Worm (Caenorhabditis elegans) whole organism, early embryonic: ENCODE data around the gene ckb-3.
A peak's percentile ranks its signal among the peaks of the same experiment; 100 is the strongest.
"Not testable (repeated sequence)": the region's sequence is repeated elsewhere in the genome, so short reads cannot be mapped to it uniquely, and the experiment has no call there.

Experiments
- B0310.2 ChIP-seq: sonication (generic microtip); optimal IDR thresholded peaks from 2 replicates; lab custom pipeline; 2016; ENCODE audit warnings: mild to moderate bottlenecking, missing genetic modification characterization, missing compliant biosample characterization
- aly-1 ChIP-seq: sonication (generic microtip); optimal IDR thresholded peaks from 2 replicates; lab custom pipeline; 2016; ENCODE audit warnings: missing genetic modification characterization, missing compliant biosample characterization
- ama-1 ChIP-seq: fragments of 150-350 bp; optimal IDR thresholded peaks from 2 replicates; lab custom pipeline; 2014
- ceh-13 ChIP-seq: fragments of 200-800 bp; sonication (Bioruptor generic); optimal IDR thresholded peaks from 2 replicates; lab custom pipeline; 2018; ENCODE audit warnings: mild to moderate bottlenecking, missing genetic modification characterization, missing compliant biosample characterization
- ceh-36 ChIP-seq: sonication (generic microtip); optimal IDR thresholded peaks from 2 replicates; lab custom pipeline; 2016; ENCODE audit warnings: missing genetic modification characterization, inconsistent platforms, missing compliant biosample characterization
- ets-7 ChIP-seq: sonication (generic microtip); optimal IDR thresholded peaks from 2 replicates; lab custom pipeline; 2016; ENCODE audit warnings: missing genotype, missing genetic modification characterization, missing compliant biosample characterization
- flt-1 ChIP-seq: fragments of 200-800 bp; sonication (Bioruptor generic); IDR thresholded peaks from 2 replicates; pipeline ENCODE4 v1.3.6; 2022; ENCODE audit warnings: missing genetic modification characterization, missing compliant biosample characterization
- hmbx-1 ChIP-seq: sonication (generic microtip); optimal IDR thresholded peaks from 2 replicates; lab custom pipeline; 2016; ENCODE audit warnings: mild to moderate bottlenecking, missing genetic modification characterization, missing compliant biosample characterization
- hnd-1 ChIP-seq: sonication (generic microtip); optimal IDR thresholded peaks from 2 replicates; lab custom pipeline; 2016; ENCODE audit warnings: missing genetic modification characterization, missing compliant biosample characterization
- sea-1 ChIP-seq: fragments of 200-800 bp; sonication (Bioruptor generic); conservative IDR thresholded peaks from 2 replicates; pipeline ENCODE4 v1.3.6; 2022; ENCODE audit warnings: missing genetic modification characterization, missing compliant biosample characterization
- tbx-37 ChIP-seq: fragments of 200-800 bp; sonication (Bioruptor generic); conservative IDR thresholded peaks from 2 replicates; pipeline ENCODE4 v1.3.6; 2022; ENCODE audit warnings: missing genetic modification reagents, missing genetic modification characterization, missing compliant biosample characterization
- tra-4 ChIP-seq: sonication (generic microtip); optimal IDR thresholded peaks from 2 replicates; lab custom pipeline; 2017; ENCODE audit warnings: missing genetic modification characterization, missing compliant biosample characterization

DNA sequence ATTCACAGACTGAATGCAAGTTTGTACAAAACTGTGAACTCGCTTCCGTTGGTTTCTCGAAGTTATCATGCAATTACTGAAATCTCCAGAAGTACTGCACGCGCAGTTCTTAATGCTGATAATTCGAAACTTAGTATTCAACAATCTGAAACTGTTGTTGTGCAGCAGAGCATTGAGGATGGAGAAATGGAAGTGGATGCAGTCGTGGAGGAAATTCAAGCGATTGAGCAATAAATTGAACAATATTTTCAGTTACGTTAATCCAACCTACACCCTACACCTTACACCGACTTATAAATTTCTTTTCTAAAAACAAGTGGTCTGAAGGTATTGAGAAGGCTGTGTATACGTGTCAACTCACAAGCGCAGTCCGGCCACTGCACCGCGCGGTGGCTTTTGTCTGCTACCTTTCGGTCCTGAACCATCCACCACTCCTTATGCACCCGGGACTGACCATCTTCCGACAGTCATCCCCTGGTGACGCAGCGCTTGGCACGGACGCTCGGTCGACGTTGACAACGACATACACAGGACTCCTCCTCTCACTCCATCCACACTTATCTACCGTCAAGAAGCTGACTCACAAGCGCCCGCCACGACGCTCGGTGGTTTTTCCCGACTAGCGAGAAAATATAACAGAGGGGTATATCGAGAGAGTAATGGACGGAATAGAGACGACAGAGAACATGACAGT lies 8.1 kb downstream of the ckb-3 start:
- not testable (repeated sequence) for TF ChIP-seq ceh-13 (GFP tag; lab: Kevin White, UChicago); ama-1 (lab: Kevin White, UChicago); tra-4 (tag; lab: Kevin White, UChicago); ets-7 (tag; lab: Kevin White, UChicago)
- peak; percentile 55 for TF ChIP-seq aly-1 (tag; lab: Kevin White, UChicago)
- peak; percentile 36 for TF ChIP-seq hnd-1 (tag; lab: Kevin White, UChicago)
- TF ChIP-seq flt-1: peak; percentile 41
- peak; percentile 34 for TF ChIP-seq hmbx-1 (tag; lab: Kevin White, UChicago)
- TF ChIP-seq sea-1: peak; percentile 70; the same call in 1 of the 2 replicates
- peak; percentile 71 for TF ChIP-seq B0310.2
- peak; percentile 67 for TF ChIP-seq tbx-37 (GFP tag; lab: Robert Waterston, UW)
- peak; percentile 66 for TF ChIP-seq ceh-36 (tag; lab: Kevin White, UChicago)
